Fruit fly (Drosophila melanogaster) whole organism, embryonic: ENCODE results near the gene CG8236.

Source experiments
- BEAF-32 ChIP-seq: fragments of 200-800 bp; sonication (Bioruptor generic); optimal IDR thresholded peaks from 3 replicates; lab custom pipeline; 2017; ENCODE audit warnings: missing biosample characterization, missing genetic modification characterization, mild to moderate bottlenecking, moderate library complexity, missing genetic modification reagents
- Blimp-1 ChIP-seq: fragments of 200-800 bp; sonication (Bioruptor generic); optimal IDR thresholded peaks from 3 replicates; lab custom pipeline; 2018; ENCODE audit warnings: missing biosample characterization, missing genetic modification characterization, mild to moderate bottlenecking, moderate library complexity, missing genetic modification reagents
- BtbVII ChIP-seq: fragments of 200-800 bp; sonication (Bioruptor generic); optimal IDR thresholded peaks from 3 replicates; lab custom pipeline; 2017; ENCODE audit warnings: missing biosample characterization, mild to moderate bottlenecking, missing genetic modification characterization
- CG10654 ChIP-seq: fragments of 200-800 bp; sonication (Bioruptor generic); optimal IDR thresholded peaks from 2 replicates; lab custom pipeline; 2016; ENCODE audit warnings: missing biosample characterization, missing genetic modification characterization
- CG10959 ChIP-seq: fragments of 200-800 bp; sonication (Bioruptor generic); IDR thresholded peaks from 2 replicates; pipeline ENCODE4 v1.3.6; 2022; ENCODE audit warnings: missing biosample characterization, missing genetic modification characterization
- CG11085 ChIP-seq: fragments of 200-800 bp; sonication (Bioruptor generic); IDR thresholded peaks from 2 replicates; pipeline ENCODE4 v1.3.6; 2022; ENCODE audit warnings: missing biosample characterization, missing genetic modification characterization
- CG11723 ChIP-seq: fragments of 200-800 bp; sonication (Bioruptor generic); optimal IDR thresholded peaks from 2 replicates; lab custom pipeline; 2017; ENCODE audit warnings: missing biosample characterization, mild to moderate bottlenecking, missing genetic modification characterization
- CG12236 ChIP-seq: fragments of 200-800 bp; sonication (Bioruptor generic); optimal IDR thresholded peaks from 2 replicates; lab custom pipeline; 2016; ENCODE audit warnings: missing biosample characterization, missing genetic modification characterization
- CG13894 ChIP-seq: fragments of 200-800 bp; sonication (Bioruptor generic); optimal IDR thresholded peaks from 3 replicates; lab custom pipeline; 2018; ENCODE audit warnings: missing biosample characterization, mild to moderate bottlenecking, missing genetic modification characterization, moderate library complexity
- CG14965 ChIP-seq: fragments of 200-800 bp; sonication (Bioruptor generic); optimal IDR thresholded peaks from 2 replicates; lab custom pipeline; 2016; ENCODE audit warnings: missing biosample characterization, missing genetic modification characterization, borderline replicate concordance
- CG15696 ChIP-seq: fragments of 200-800 bp; sonication (Bioruptor generic); optimal IDR thresholded peaks from 2 replicates; lab custom pipeline; 2019; ENCODE audit warnings: missing biosample characterization, mild to moderate bottlenecking, missing genetic modification characterization, moderate library complexity
- CG16863 ChIP-seq: fragments of 200-800 bp; sonication (Bioruptor generic); optimal IDR thresholded peaks from 3 replicates; lab custom pipeline; 2016; ENCODE audit warnings: missing biosample characterization, missing genetic modification characterization
- CG30020 ChIP-seq: fragments of 200-800 bp; optimal IDR thresholded peaks from 2 replicates; lab custom pipeline; 2019; ENCODE audit warnings: missing biosample characterization, mild to moderate bottlenecking, missing genetic modification characterization, moderate library complexity
- CG31224 ChIP-seq: fragments of 200-800 bp; sonication (Bioruptor generic); IDR thresholded peaks from 2 replicates; pipeline ENCODE4 v1.3.6; 2022; ENCODE audit warnings: missing biosample characterization, missing genetic modification characterization
- CG3281 ChIP-seq: fragments of 200-800 bp; sonication (Bioruptor generic); optimal IDR thresholded peaks from 3 replicates; lab custom pipeline; 2017; ENCODE audit warnings: missing biosample characterization, mild to moderate bottlenecking, missing genetic modification characterization
- CG34376 ChIP-seq: fragments of 200-800 bp; sonication (Bioruptor generic); optimal IDR thresholded peaks from 2 replicates; lab custom pipeline; 2018; ENCODE audit warnings: missing biosample characterization, mild to moderate bottlenecking, missing genetic modification characterization
- CG42726 ChIP-seq: fragments of 200-800 bp; sonication (Bioruptor generic); IDR thresholded peaks from 2 replicates; pipeline ENCODE4 v1.3.6; 2022; ENCODE audit warnings: missing biosample characterization, missing genetic modification characterization; ENCODE audit not compliant: partially characterized antibody
- CG5245 ChIP-seq: fragments of 200-800 bp; sonication (Bioruptor generic); optimal IDR thresholded peaks from 3 replicates; lab custom pipeline; 2016; ENCODE audit warnings: missing biosample characterization, missing genetic modification characterization
- CG8478 ChIP-seq: fragments of >200 bp; optimal IDR thresholded peaks from 2 replicates; lab custom pipeline; 2018
- CG9876 ChIP-seq: fragments of 200-800 bp; sonication (Bioruptor generic); optimal IDR thresholded peaks from 2 replicates; lab custom pipeline; 2016; ENCODE audit warnings: missing biosample characterization, missing genetic modification characterization
- Dek ChIP-seq: fragments of 200-800 bp; sonication (Bioruptor generic); optimal IDR thresholded peaks from 3 replicates; lab custom pipeline; 2019; ENCODE audit warnings: missing biosample characterization, mild to moderate bottlenecking, missing genetic modification characterization, moderate library complexity
- Fer3 ChIP-seq: fragments of 200-800 bp; sonication (Bioruptor generic); optimal IDR thresholded peaks from 2 replicates; lab custom pipeline; 2018; ENCODE audit warnings: missing biosample characterization, mild to moderate bottlenecking, missing genetic modification characterization, moderate library complexity
- H2.0 ChIP-seq: fragments of 200-800 bp; sonication (Bioruptor generic); IDR thresholded peaks from 2 replicates; pipeline ENCODE4 v1.3.6; 2022; ENCODE audit warnings: missing biosample characterization, missing genetic modification characterization
- Hr39 ChIP-seq: fragments of >200 bp; optimal IDR thresholded peaks from 2 replicates; lab custom pipeline; 2017
- Opbp ChIP-seq: fragments of 200-800 bp; sonication (Bioruptor generic); IDR thresholded peaks from 3 replicates; pipeline ENCODE4 v1.3.6; 2022; ENCODE audit warnings: missing biosample characterization, missing genetic modification characterization; ENCODE audit not compliant: partially characterized antibody
- Sox102F ChIP-seq: fragments of 200-800 bp; sonication (Bioruptor generic); optimal IDR thresholded peaks from 2 replicates; lab custom pipeline; 2018; ENCODE audit warnings: missing biosample characterization, mild to moderate bottlenecking, missing genetic modification characterization, moderate library complexity
- abd-A ChIP-seq: fragments of 200-800 bp; sonication (Bioruptor generic); optimal IDR thresholded peaks from 3 replicates; lab custom pipeline; 2019; ENCODE audit warnings: missing biosample characterization, mild to moderate bottlenecking, missing genetic modification characterization, moderate library complexity
- ato ChIP-seq: fragments of 200-800 bp; sonication (Bioruptor generic); IDR thresholded peaks from 2 replicates; pipeline ENCODE4 v1.3.6; 2022; ENCODE audit warnings: missing biosample characterization, missing genetic modification characterization; ENCODE audit not compliant: partially characterized antibody
- btn ChIP-seq: fragments of 200-800 bp; sonication (Bioruptor generic); optimal IDR thresholded peaks from 2 replicates; lab custom pipeline; 2016; ENCODE audit warnings: missing biosample characterization, missing genetic modification characterization
- cg ChIP-seq: fragments of 200-800 bp; sonication (Bioruptor generic); optimal IDR thresholded peaks from 3 replicates; lab custom pipeline; 2019; ENCODE audit warnings: missing biosample characterization, mild to moderate bottlenecking, missing genetic modification characterization, moderate library complexity
- dan ChIP-seq: fragments of 200-800 bp; sonication (Bioruptor generic); IDR thresholded peaks from 2 replicates; pipeline ENCODE4 v1.3.6; 2022; ENCODE audit warnings: missing biosample characterization, missing genetic modification characterization
- dimm ChIP-seq: fragments of 200-800 bp; sonication (Bioruptor generic); IDR thresholded peaks from 2 replicates; pipeline ENCODE4 v1.3.6; 2022; ENCODE audit warnings: missing biosample characterization, missing genetic modification characterization
- dpn ChIP-seq, 2 experiments: fragments of 200-800 bp; sonication (Bioruptor generic); optimal IDR thresholded peaks; 3 replicates each; lab custom pipeline; 2016; ENCODE audit warnings: missing biosample characterization in 2 of 2, missing genetic modification characterization in 2 of 2
- exex ChIP-seq: fragments of 200-800 bp; sonication (Bioruptor generic); optimal IDR thresholded peaks from 4 replicates; lab custom pipeline; 2018; ENCODE audit warnings: missing biosample characterization, mild to moderate bottlenecking, missing genetic modification characterization, moderate library complexity
- fd102C ChIP-seq: fragments of 200-800 bp; sonication (Bioruptor generic); optimal IDR thresholded peaks from 2 replicates; lab custom pipeline; 2018; ENCODE audit warnings: missing biosample characterization, mild to moderate bottlenecking, missing genetic modification characterization, moderate library complexity
- insv ChIP-seq, 2 experiments: fragments of 200-800 bp; sonication (Bioruptor generic); optimal IDR thresholded peaks; 3 replicates each; lab custom pipeline; 2016 to 2018; ENCODE audit warnings: missing biosample characterization in 2 of 2, missing genetic modification characterization in 2 of 2
- kni ChIP-seq: fragments of 200-800 bp; sonication (Bioruptor generic); optimal IDR thresholded peaks from 3 replicates; lab custom pipeline; 2017; ENCODE audit warnings: mild to moderate bottlenecking, missing biosample characterization, missing genetic modification reagents, missing genetic modification characterization
- lab ChIP-seq: fragments of 200-800 bp; sonication (Bioruptor generic); optimal IDR thresholded peaks from 3 replicates; lab custom pipeline; 2017; ENCODE audit warnings: missing biosample characterization, missing genetic modification characterization, mild to moderate bottlenecking, moderate library complexity, missing genetic modification reagents
- lola ChIP-seq, 3 experiments: fragments of >200 bp in 2 of 3; fragments of 200-800 bp in 1 of 3; sonication (Bioruptor generic) in 1 of 3; optimal IDR thresholded peaks; 2 replicates each; lab custom pipeline; 2017 to 2019; ENCODE audit warnings: missing biosample characterization in 3 of 3, missing genetic modification characterization in 3 of 3, mild to moderate bottlenecking in 1 of 3, moderate library complexity in 1 of 3
- lov ChIP-seq, 2 experiments: fragments of 200-800 bp in 1 of 2; fragments of >200 bp in 1 of 2; sonication (Bioruptor generic) in 1 of 2; IDR thresholded peaks in 1 of 2; optimal IDR thresholded peaks in 1 of 2; 2 replicates in 1 of 2; 3 replicates in 1 of 2; pipeline versions ENCODE4 v1.3.6 to Lab custom; 2017 to 2022; ENCODE audit warnings: missing biosample characterization in 1 of 2, missing genetic modification characterization in 1 of 2
- mirr ChIP-seq: fragments of 200-800 bp; sonication (Bioruptor generic); optimal IDR thresholded peaks from 3 replicates; lab custom pipeline; 2018; ENCODE audit warnings: missing biosample characterization, mild to moderate bottlenecking, missing genetic modification characterization
- nerfin-1 ChIP-seq: fragments of 200-800 bp; sonication (Bioruptor generic); optimal IDR thresholded peaks from 3 replicates; lab custom pipeline; 2019; ENCODE audit warnings: missing biosample characterization, mild to moderate bottlenecking, missing genetic modification characterization, moderate library complexity
- org-1 ChIP-seq: fragments of 200-800 bp; sonication (Bioruptor generic); optimal IDR thresholded peaks from 2 replicates; lab custom pipeline; 2017; ENCODE audit warnings: missing biosample characterization, missing genetic modification characterization
- psq ChIP-seq: fragments of 200-800 bp; sonication (Bioruptor generic); optimal IDR thresholded peaks from 2 replicates; lab custom pipeline; 2017; ENCODE audit warnings: missing biosample characterization, missing genetic modification characterization
- sens-2 ChIP-seq: fragments of 200-800 bp; sonication (Bioruptor generic); IDR thresholded peaks from 2 replicates; pipeline ENCODE4 v1.3.6; 2022; ENCODE audit warnings: missing biosample characterization, missing genetic modification characterization
- slp2 ChIP-seq: fragments of 200-800 bp; sonication (Bioruptor generic); optimal IDR thresholded peaks from 2 replicates; lab custom pipeline; 2016; ENCODE audit warnings: missing biosample characterization, missing genetic modification characterization
- toy ChIP-seq: fragments of 200-800 bp; sonication (Bioruptor generic); IDR thresholded peaks from 2 replicates; pipeline ENCODE4 v1.3.6; 2022; ENCODE audit warnings: missing biosample characterization, missing genetic modification characterization
- wor ChIP-seq: fragments of 200-800 bp; sonication (Bioruptor generic); IDR thresholded peaks from 2 replicates; pipeline ENCODE4 v1.3.6; 2022; ENCODE audit warnings: missing biosample characterization, missing genetic modification characterization

Gene CG8236

dm6 chr3R:8747134-8747870 is 21.9 kb upstream of the CG8236 start, which contains the start of the genes CG9801 and Nasp (continued):
- TF ChIP-seq Dek (peak; percentile 8), wor (GFP tag; lab: Robert Waterston, UW) (no peak), exex (tag; lab: Kevin White, UChicago) (no peak), lola (GFP tag; optimal IDR thresholded peaks at IDR 0.05; lab: Kevin White, UChicago) (peak in 1 of 3 experiments; percentile 1), CG12236 (GFP tag; lab: Kevin White, UChicago) (no peak), dan (GFP tag; lab: Robert Waterston, UW) (no peak), CG9876 (GFP tag; lab: Kevin White, UChicago) (peak; percentile 41), org-1 (GFP tag; lab: Kevin White, UChicago) (peak; percentile 17), ato (peak; percentile 63; the same call in 1 of the 2 replicates), nerfin-1 (tag; lab: Kevin White, UChicago) (no peak), CG16863 (no peak), CG31224 (0 out of 2 replicates have a peak, but pooled peaks have one; percentile 18), CG10959 (GFP tag; lab: Robert Waterston, UW) (no peak), mirr (GFP tag; lab: Kevin White, UChicago) (peak; percentile 30), cg (GFP tag; lab: Kevin White, UChicago) (no peak), dimm (GFP tag; lab: Robert Waterston, UW) (no peak), sens-2 (GFP tag; lab: Robert Waterston, UW) (no peak), dpn (GFP tag; optimal IDR thresholded peaks at IDR 0.05; lab: Kevin White, UChicago) (peak; percentile 29 to 33), Sox102F (GFP tag; lab: Kevin White, UChicago) (no peak), Fer3 (tag; lab: Kevin White, UChicago) (no peak), CG34376 (no peak), abd-A (tag; lab: Kevin White, UChicago) (no peak), slp2 (GFP tag; lab: Kevin White, UChicago) (peak; percentile 44), CG11723 (no peak), Hr39 (lab: Kevin White, UChicago) (no peak), CG13894 (tag; lab: Kevin White, UChicago) (no peak), CG42726 (GFP tag; lab: Robert Waterston, UW) (peak; percentile 54; the same call in 1 of the 2 replicates), CG5245 (peak; percentile 7), CG15696 (tag; lab: Kevin White, UChicago) (peak; percentile 14), CG11085 (no peak), lov (optimal IDR thresholded peaks at IDR 0.05; lab: Kevin White, UChicago) (no peak), lov (GFP tag; IDR thresholded peaks at IDR 0.05; lab: Robert Waterston, UW) (no peak), Opbp (peak; percentile 77), insv (GFP tag; optimal IDR thresholded peaks at IDR 0.05; lab: Kevin White, UChicago) (peak in 1 of 2 experiments; percentile 10), CG3281 (GFP tag; lab: Kevin White, UChicago) (peak; percentile 11), kni (GFP tag; lab: Kevin White, UChicago) (peak; percentile 44), CG8478 (lab: Kevin White, UChicago) (no peak), CG30020 (peak; percentile 35), BtbVII (GFP tag; lab: Kevin White, UChicago) (no peak), CG10654 (GFP tag; lab: Kevin White, UChicago) (no peak), btn (GFP tag; lab: Kevin White, UChicago) (no peak), lab (GFP tag; lab: Kevin White, UChicago) (peak; percentile 63), fd102C (GFP tag; lab: Kevin White, UChicago) (no peak), Blimp-1 (GFP tag; lab: Kevin White, UChicago) (peak; percentile 16), CG14965 (GFP tag; lab: Kevin White, UChicago) (no peak), toy (GFP tag; lab: Robert Waterston, UW) (no peak), psq (GFP tag; lab: Kevin White, UChicago) (peak; percentile 33), H2.0 (GFP tag; lab: Robert Waterston, UW) (no peak), BEAF-32 (GFP tag; lab: Kevin White, UChicago) (peak; percentile 81)
